Worm (Caenorhabditis elegans) whole organism, L2 larva: Measurements from ENCODE around the gene C50E3.12.

Experiments used
- C34F6.9 ChIP-seq: fragments of 150-350 bp; optimal IDR thresholded peaks from 2 replicates; lab custom pipeline; 2014; ENCODE audit warnings: missing biosample characterization, missing genetic modification characterization
- F13H6.1 ChIP-seq: sonication (generic microtip); optimal IDR thresholded peaks from 2 replicates; lab custom pipeline; 2016; ENCODE audit warnings: missing genetic modification characterization, missing compliant biosample characterization
- R02D3.7 ChIP-seq: fragments of 150-350 bp; optimal IDR thresholded peaks from 2 replicates; lab custom pipeline; 2014; ENCODE audit warnings: missing biosample characterization, missing genetic modification characterization
- Y55F3AM.14 ChIP-seq: fragments of 200-800 bp; sonication (Bioruptor generic); optimal IDR thresholded peaks from 2 replicates; lab custom pipeline; 2018; ENCODE audit warnings: mild to moderate bottlenecking, missing genetic modification characterization, missing compliant biosample characterization
- ZK546.5 ChIP-seq: sonication (generic microtip); optimal IDR thresholded peaks from 2 replicates; lab custom pipeline; 2017; ENCODE audit warnings: missing biosample characterization, missing genetic modification characterization
- crh-2 ChIP-seq: sonication (generic microtip); optimal IDR thresholded peaks from 2 replicates; lab custom pipeline; 2017; ENCODE audit warnings: missing biosample characterization, missing genetic modification characterization
- egl-27 ChIP-seq: sonication (generic microtip); optimal IDR thresholded peaks from 3 replicates; lab custom pipeline; 2017; ENCODE audit warnings: missing biosample characterization, missing genetic modification reagents, missing genetic modification characterization
- elt-1 ChIP-seq: fragments of 150-350 bp; optimal IDR thresholded peaks from 2 replicates; lab custom pipeline; 2014; ENCODE audit warnings: missing biosample characterization, missing genetic modification characterization
- fos-1 ChIP-seq: fragments of 150-350 bp; optimal IDR thresholded peaks from 2 replicates; lab custom pipeline; 2014; ENCODE audit warnings: missing biosample characterization, missing genetic modification characterization
- gmeb-1 ChIP-seq: fragments of 150-350 bp; optimal IDR thresholded peaks from 2 replicates; lab custom pipeline; 2014; ENCODE audit warnings: missing biosample characterization, missing genetic modification characterization
- lin-13 ChIP-seq: fragments of 150-350 bp; optimal IDR thresholded peaks from 2 replicates; lab custom pipeline; 2014; ENCODE audit warnings: missing biosample characterization, missing genetic modification reagents, missing genetic modification characterization
- lin-39 ChIP-seq: fragments of 150-350 bp; optimal IDR thresholded peaks from 2 replicates; lab custom pipeline; 2014; ENCODE audit warnings: missing biosample characterization, missing genetic modification reagents, missing genetic modification characterization
- lsy-2 ChIP-seq, 2 experiments: fragments of 150-350 bp in 1 of 2; sonication (generic microtip) in 1 of 2; optimal IDR thresholded peaks; 2 replicates each; lab custom pipeline; 2014 to 2017; ENCODE audit warnings: missing biosample characterization in 2 of 2, missing genetic modification characterization in 2 of 2
- mab-5 ChIP-seq: fragments of 150-350 bp; optimal IDR thresholded peaks from 2 replicates; lab custom pipeline; 2014; ENCODE audit warnings: missing biosample characterization, missing genetic modification characterization
- nhr-10 ChIP-seq: sonication (generic microtip); optimal IDR thresholded peaks from 2 replicates; lab custom pipeline; 2017; ENCODE audit warnings: missing biosample characterization, missing genetic modification characterization
- nhr-12 ChIP-seq: fragments of 150-350 bp; optimal IDR thresholded peaks from 2 replicates; lab custom pipeline; 2014; ENCODE audit warnings: missing biosample characterization, missing genetic modification characterization
- nhr-129 ChIP-seq: fragments of 150-350 bp; optimal IDR thresholded peaks from 2 replicates; lab custom pipeline; 2014; ENCODE audit warnings: missing biosample characterization, missing genetic modification characterization
- nhr-21 ChIP-seq: fragments of 150-350 bp; optimal IDR thresholded peaks from 2 replicates; lab custom pipeline; 2014; ENCODE audit warnings: missing biosample characterization, missing genetic modification characterization
- nhr-23 ChIP-seq: fragments of 150-350 bp; optimal IDR thresholded peaks from 2 replicates; lab custom pipeline; 2014; ENCODE audit warnings: missing biosample characterization, missing genetic modification reagents, missing genetic modification characterization
- nhr-237 ChIP-seq: fragments of 150-350 bp; optimal IDR thresholded peaks from 2 replicates; lab custom pipeline; 2014; ENCODE audit warnings: missing biosample characterization, missing genetic modification characterization
- nhr-25 ChIP-seq: fragments of 150-350 bp; sonication (generic microtip); optimal IDR thresholded peaks from 3 replicates; lab custom pipeline; 2014; ENCODE audit warnings: missing biosample characterization, missing genetic modification characterization
- nhr-6 ChIP-seq: fragments of 150-350 bp; optimal IDR thresholded peaks from 2 replicates; lab custom pipeline; 2014; ENCODE audit warnings: missing biosample characterization, missing genetic modification characterization
- peb-1 ChIP-seq: fragments of 150-350 bp; optimal IDR thresholded peaks from 2 replicates; lab custom pipeline; 2014; ENCODE audit warnings: missing biosample characterization, missing genetic modification characterization
- sem-4 ChIP-seq: fragments of 150-350 bp; optimal IDR thresholded peaks from 2 replicates; lab custom pipeline; 2014; ENCODE audit warnings: missing biosample characterization, missing genetic modification reagents, missing genetic modification characterization
- skn-1 ChIP-seq: sonication (generic microtip); optimal IDR thresholded peaks from 2 replicates; lab custom pipeline; 2017; ENCODE audit warnings: missing biosample characterization, missing genetic modification characterization
- sma-3 ChIP-seq: sonication (generic microtip); optimal IDR thresholded peaks from 2 replicates; lab custom pipeline; 2016; ENCODE audit warnings: missing genetic modification reagents, missing genetic modification characterization, missing compliant biosample characterization
- sma-9 ChIP-seq, 2 experiments: fragments of 150-350 bp in 1 of 2; sonication (generic microtip) in 1 of 2; optimal IDR thresholded peaks; 2 replicates each; lab custom pipeline; 2014 to 2016; ENCODE audit warnings: missing genetic modification characterization in 2 of 2, mild to moderate bottlenecking in 1 of 2, missing biosample characterization in 1 of 2, missing compliant biosample characterization in 1 of 2, missing genetic modification reagents in 1 of 2, moderate library complexity in 1 of 2
- snpc-4 ChIP-seq: fragments of 150-350 bp; optimal IDR thresholded peaks from 2 replicates; lab custom pipeline; 2014; ENCODE audit warnings: missing biosample characterization, missing genetic modification characterization
- unc-39 ChIP-seq: fragments of 150-350 bp; optimal IDR thresholded peaks from 2 replicates; lab custom pipeline; 2014; ENCODE audit warnings: missing biosample characterization, missing genetic modification characterization
- unc-55 ChIP-seq: fragments of 150-350 bp; sonication (generic microtip); optimal IDR thresholded peaks from 3 replicates; lab custom pipeline; 2014; ENCODE audit warnings: missing biosample characterization, missing genetic modification reagents, missing genetic modification characterization
- unc-62 ChIP-seq: fragments of 150-350 bp; optimal IDR thresholded peaks from 2 replicates; lab custom pipeline; 2014; ENCODE audit warnings: missing biosample characterization, missing genetic modification reagents, missing genetic modification characterization
- ztf-1 ChIP-seq: fragments of 200-800 bp; sonication (Bioruptor generic); conservative IDR thresholded peaks from 2 replicates; pipeline ENCODE4 v1.3.6; 2022; ENCODE audit warnings: missing genetic modification characterization, missing compliant biosample characterization
- ztf-4 ChIP-seq: fragments of 150-350 bp; optimal IDR thresholded peaks from 2 replicates; lab custom pipeline; 2014; ENCODE audit warnings: missing biosample characterization, missing genetic modification characterization

Gene C50E3.12

DNA sequence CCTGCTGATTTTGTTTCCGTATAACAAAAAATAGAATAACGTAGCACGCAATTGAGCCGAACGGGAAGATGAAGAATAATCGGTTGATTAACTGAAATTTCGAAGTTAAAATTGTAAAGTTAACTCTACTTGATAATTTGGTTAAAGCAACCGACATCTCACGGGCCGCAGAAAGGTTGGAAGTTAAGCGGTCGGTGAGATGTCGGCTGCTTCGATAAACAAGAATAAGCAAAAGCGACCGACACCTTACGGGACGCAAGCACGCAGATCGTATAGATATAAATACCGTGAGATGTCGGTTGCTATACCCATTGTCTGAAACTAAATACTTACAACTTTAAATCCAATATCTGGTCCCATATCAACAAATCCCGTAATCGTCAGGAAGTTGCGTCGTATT lies 26.7 kb downstream of the C50E3.12 start:
- TF ChIP-seq snpc-4 (tag; lab: Kevin White, UChicago): peak; percentile 24
- TF ChIP-seq F13H6.1 (tag; lab: Kevin White, UChicago): no peak

DNA sequence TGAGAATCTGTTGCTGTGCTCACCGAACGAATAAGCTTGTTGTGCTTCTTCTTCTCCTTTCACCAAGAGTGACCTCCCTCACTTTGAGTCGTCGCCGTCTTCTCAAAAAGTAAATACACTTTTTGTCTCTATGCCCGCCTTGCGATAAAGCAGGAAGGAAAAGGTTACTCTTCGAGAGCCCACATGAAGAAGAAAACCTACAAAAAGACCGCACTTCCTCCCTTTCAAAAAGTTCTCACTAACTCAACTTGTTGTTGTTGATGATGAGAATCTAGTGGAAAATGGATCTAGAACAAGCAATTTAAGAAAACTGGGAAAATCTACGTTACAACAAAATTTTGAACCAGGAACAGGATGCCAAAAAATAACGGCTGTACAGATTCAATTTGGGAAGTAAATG lies 31.4 kb downstream of the C50E3.12 start, which contains the start of gene C50E3.6:
C50E3.6 (minus strand) TSS at position 101 of the 400 bp plus-strand sequence.
- TF ChIP-seq nhr-23 (tag; lab: Kevin White, UChicago) (no peak), crh-2 (tag; lab: Kevin White, UChicago) (no peak), ztf-1 (no peak), ZK546.5 (tag; lab: Kevin White, UChicago) (no peak), skn-1 (tag; lab: Kevin White, UChicago) (no peak)

DNA sequence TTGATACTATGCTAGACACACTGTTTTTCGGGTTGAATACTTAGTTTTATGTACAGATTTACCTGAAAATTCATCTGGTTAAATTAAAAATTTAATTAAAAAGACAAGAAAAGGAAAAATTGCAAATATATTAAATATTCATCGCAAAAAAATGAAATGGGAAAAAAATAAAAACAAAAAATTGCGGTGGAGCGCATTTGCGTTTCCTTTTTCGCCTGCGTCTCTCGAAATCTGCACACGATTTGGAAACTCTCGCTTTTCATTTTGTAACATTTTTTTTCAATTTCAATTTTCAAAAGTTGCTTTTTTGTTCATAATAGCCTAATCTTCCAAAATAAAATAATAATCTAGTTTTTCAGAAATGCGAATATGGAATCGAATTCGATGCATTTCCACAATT lies 34.2 kb downstream of the C50E3.12 start, which contains the start of the genes F19F10.11 and C50E3.5:
F19F10.11 (minus strand) TSS at position 68 of the 400 bp plus-strand sequence.
C50E3.5 (plus strand) TSS at position 360 of the 400 bp plus-strand sequence.
- peak; percentile 35 for TF ChIP-seq F13H6.1 (tag; lab: Kevin White, UChicago)
- peak; percentile 57 for TF ChIP-seq sma-9 (GFP tag; optimal IDR thresholded peaks at IDR 0.05; lab: Kevin White, UChicago)
- TF ChIP-seq sma-9 (tag; optimal IDR thresholded peaks at IDR 0.05; lab: Kevin White, UChicago): no peak
- peak; percentile 26 to 82 for TF ChIP-seq lsy-2 (tag; optimal IDR thresholded peaks at IDR 0.05; lab: Kevin White, UChicago)
- no peak for TF ChIP-seq peb-1
- TF ChIP-seq nhr-10 (tag; lab: Kevin White, UChicago): no peak
- peak; percentile 13 for TF ChIP-seq fos-1 (tag; lab: Kevin White, UChicago)
- peak; percentile 63 for TF ChIP-seq sem-4
- TF ChIP-seq mab-5 (tag; lab: Kevin White, UChicago): no peak
- peak; percentile 81 for TF ChIP-seq unc-55 (GFP tag; lab: Kevin White, UChicago)
- TF ChIP-seq crh-2 (tag; lab: Kevin White, UChicago): peak; percentile 64
- peak; percentile 82 for TF ChIP-seq C34F6.9 (tag; lab: Kevin White, UChicago)
- no peak for TF ChIP-seq elt-1 (tag; lab: Kevin White, UChicago)
- TF ChIP-seq unc-39 (tag; lab: Kevin White, UChicago): no peak
- peak; percentile 60 for TF ChIP-seq sma-3 (GFP tag; lab: Kevin White, UChicago)
- peak; percentile 30 for TF ChIP-seq snpc-4 (tag; lab: Kevin White, UChicago)
- peak; percentile 31 for TF ChIP-seq nhr-6 (tag; lab: Kevin White, UChicago)
- TF ChIP-seq gmeb-1: peak; percentile 74

DNA sequence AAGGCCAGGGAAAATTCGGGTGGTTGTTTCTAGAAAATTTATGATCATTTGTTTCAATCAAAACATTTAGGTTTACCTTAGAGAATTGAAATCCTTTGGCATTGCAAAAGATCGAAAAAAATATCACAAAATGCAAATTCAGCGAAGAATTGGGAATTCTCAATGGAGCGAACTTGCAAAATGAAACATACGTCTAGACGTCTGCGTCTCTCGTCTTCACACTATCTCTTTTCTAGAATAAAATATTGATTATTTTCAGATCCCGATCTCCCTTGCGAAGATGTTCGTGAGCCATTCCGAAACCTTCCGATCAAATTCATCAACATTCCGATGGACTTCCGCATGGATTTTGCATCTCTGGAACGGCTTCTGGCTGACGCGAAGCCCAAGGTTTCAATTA lies 41.5 kb downstream of the C50E3.12 start, which contains the start of gene ets-6:
ets-6 (minus strand) TSS at position 169 of the 400 bp plus-strand sequence.
- TF ChIP-seq fos-1 (tag; lab: Kevin White, UChicago) (peak; percentile 25), nhr-6 (tag; lab: Kevin White, UChicago) (no peak), nhr-25 (tag; lab: Kevin White, UChicago) (peak; percentile 35), sem-4 (no peak), nhr-21 (tag; lab: Kevin White, UChicago) (peak; percentile 18), sma-9 (GFP tag; optimal IDR thresholded peaks at IDR 0.05; lab: Kevin White, UChicago) (peak; percentile 26), sma-9 (tag; optimal IDR thresholded peaks at IDR 0.05; lab: Kevin White, UChicago) (no peak), lin-13 (no peak), lsy-2 (tag; optimal IDR thresholded peaks at IDR 0.05; lab: Kevin White, UChicago) (peak; percentile 10 to 78), Y55F3AM.14 (GFP tag; lab: Kevin White, UChicago) (no peak), elt-1 (tag; lab: Kevin White, UChicago) (no peak), unc-39 (tag; lab: Kevin White, UChicago) (no peak), lin-39 (tag; lab: Kevin White, UChicago) (no peak), egl-27 (no peak), nhr-237 (tag; lab: Kevin White, UChicago) (no peak), ZK546.5 (tag; lab: Kevin White, UChicago) (no peak), unc-55 (GFP tag; lab: Kevin White, UChicago) (peak; percentile 76), nhr-12 (tag; lab: Kevin White, UChicago) (no peak), sma-3 (GFP tag; lab: Kevin White, UChicago) (peak; percentile 16), R02D3.7 (no peak), gmeb-1 (peak; percentile 60), ztf-4 (tag; lab: Kevin White, UChicago) (no peak), crh-2 (tag; lab: Kevin White, UChicago) (peak; percentile 55), C34F6.9 (tag; lab: Kevin White, UChicago) (peak; percentile 77), nhr-129 (tag; lab: Kevin White, UChicago) (peak; percentile 50), unc-62 (GFP tag; lab: Kevin White, UChicago) (no peak)
